Fruit fly (Drosophila melanogaster) whole organism, embryonic: ENCODE data around the gene CG6409.
A peak's percentile ranks its signal among the peaks of the same experiment; 100 is the strongest.

Experiments used
- CG10565 ChIP-seq: fragments of 200-800 bp; sonication (Bioruptor generic); optimal IDR thresholded peaks from 3 replicates; lab custom pipeline; 2016; ENCODE audit warnings: missing biosample characterization, mild to moderate bottlenecking, missing genetic modification characterization
- CG11085 ChIP-seq: fragments of 200-800 bp; sonication (Bioruptor generic); IDR thresholded peaks from 2 replicates; pipeline ENCODE4 v1.3.6; 2022; ENCODE audit warnings: missing biosample characterization, missing genetic modification characterization
- CG11695 ChIP-seq: fragments of 200-800 bp; sonication (Bioruptor generic); IDR thresholded peaks from 3 replicates; pipeline ENCODE4 v1.3.6; 2022; ENCODE audit warnings: missing biosample characterization, missing genetic modification characterization
- CG13775 ChIP-seq: fragments of 200-800 bp; sonication (Bioruptor generic); optimal IDR thresholded peaks from 3 replicates; lab custom pipeline; 2017; ENCODE audit warnings: missing biosample characterization, mild to moderate bottlenecking, missing genetic modification characterization
- CG15601 ChIP-seq: fragments of 200-800 bp; sonication (Bioruptor generic); optimal IDR thresholded peaks from 3 replicates; lab custom pipeline; 2019; ENCODE audit warnings: missing biosample characterization, mild to moderate bottlenecking, missing genetic modification characterization, moderate library complexity
- CG18599 ChIP-seq: fragments of 200-800 bp; sonication (Bioruptor generic); optimal IDR thresholded peaks from 3 replicates; lab custom pipeline; 2017; ENCODE audit warnings: missing biosample characterization, missing genetic modification characterization, mild to moderate bottlenecking, moderate library complexity, missing genetic modification reagents
- CG43689 ChIP-seq: fragments of 200-800 bp; sonication (Bioruptor generic); IDR thresholded peaks from 2 replicates; pipeline ENCODE4 v1.3.6; 2022; ENCODE audit warnings: missing biosample characterization, missing genetic modification characterization
- CG4424 ChIP-seq: fragments of 200-800 bp; sonication (Bioruptor generic); optimal IDR thresholded peaks from 3 replicates; lab custom pipeline; 2016; ENCODE audit warnings: missing biosample characterization, missing genetic modification characterization
- CG6791 ChIP-seq: fragments of 200-800 bp; sonication (Bioruptor generic); IDR thresholded peaks from 3 replicates; pipeline ENCODE4 v1.3.6; 2022; ENCODE audit warnings: missing biosample characterization, missing genetic modification characterization; ENCODE audit not compliant: partially characterized antibody
- CG7372 ChIP-seq: fragments of 200-800 bp; sonication (Bioruptor generic); IDR thresholded peaks from 2 replicates; pipeline ENCODE4 v1.3.6; 2022; ENCODE audit warnings: missing biosample characterization, missing genetic modification characterization
- CG8290 ChIP-seq, 3 experiments: fragments of 200-800 bp; sonication (Bioruptor generic); optimal IDR thresholded peaks; 2 replicates each; lab custom pipeline; 2016 to 2019; ENCODE audit warnings: missing biosample characterization in 3 of 3, missing genetic modification characterization in 3 of 3, mild to moderate bottlenecking in 2 of 3, moderate library complexity in 1 of 3
- CG8765 ChIP-seq: fragments of 200-800 bp; sonication (Bioruptor generic); IDR thresholded peaks from 2 replicates; pipeline ENCODE4 v1.3.6; 2022; ENCODE audit warnings: missing biosample characterization, missing genetic modification characterization
- CG9437 ChIP-seq: fragments of 200-800 bp; sonication (Bioruptor generic); optimal IDR thresholded peaks from 2 replicates; lab custom pipeline; 2018; ENCODE audit warnings: missing biosample characterization, mild to moderate bottlenecking, missing genetic modification characterization
- D19A ChIP-seq: fragments of 200-800 bp; optimal IDR thresholded peaks from 3 replicates; lab custom pipeline; 2019; ENCODE audit warnings: missing biosample characterization, mild to moderate bottlenecking, missing genetic modification characterization, moderate library complexity
- Dek ChIP-seq: fragments of 200-800 bp; sonication (Bioruptor generic); optimal IDR thresholded peaks from 3 replicates; lab custom pipeline; 2019; ENCODE audit warnings: missing biosample characterization, mild to moderate bottlenecking, missing genetic modification characterization, moderate library complexity
- Dp ChIP-seq: fragments of 200-800 bp; sonication (Bioruptor generic); optimal IDR thresholded peaks from 2 replicates; lab custom pipeline; 2018; ENCODE audit warnings: missing biosample characterization, mild to moderate bottlenecking, missing genetic modification characterization, moderate library complexity
- Dref ChIP-seq: fragments of 200-800 bp; sonication (Bioruptor generic); IDR thresholded peaks from 2 replicates; pipeline ENCODE4 v1.3.6; 2022; ENCODE audit warnings: missing biosample characterization, missing genetic modification characterization
- Drgx ChIP-seq: fragments of 200-800 bp; sonication (Bioruptor generic); IDR thresholded peaks from 2 replicates; pipeline ENCODE4 v1.3.6; 2022; ENCODE audit warnings: missing biosample characterization, missing genetic modification characterization
- HLH4C ChIP-seq: fragments of 200-800 bp; sonication (Bioruptor generic); IDR thresholded peaks from 3 replicates; pipeline ENCODE4 v1.3.6; 2022; ENCODE audit warnings: missing biosample characterization, missing genetic modification characterization; ENCODE audit not compliant: partially characterized antibody
- Hr51 ChIP-seq, 2 experiments: fragments of 200-800 bp; sonication (Bioruptor generic); optimal IDR thresholded peaks; 2 replicates in 1 of 2; 3 replicates in 1 of 2; lab custom pipeline; 2016 to 2018; ENCODE audit warnings: missing biosample characterization in 2 of 2, missing genetic modification characterization in 2 of 2, mild to moderate bottlenecking in 1 of 2, moderate library complexity in 1 of 2
- MTF-1 ChIP-seq: fragments of 200-800 bp; sonication (Bioruptor generic); optimal IDR thresholded peaks from 2 replicates; lab custom pipeline; 2018; ENCODE audit warnings: missing biosample characterization, mild to moderate bottlenecking, missing genetic modification characterization, borderline replicate concordance
- Mes4 ChIP-seq: fragments of 200-800 bp; sonication (Bioruptor generic); optimal IDR thresholded peaks from 2 replicates; lab custom pipeline; 2016; ENCODE audit warnings: missing biosample characterization, missing genetic modification characterization
- Oaz ChIP-seq: fragments of 200-800 bp; sonication (Bioruptor generic); IDR thresholded peaks from 2 replicates; pipeline ENCODE4 v1.3.6; 2022; ENCODE audit warnings: missing biosample characterization, missing genetic modification characterization
- Ptx1 ChIP-seq: fragments of 200-800 bp; sonication (Bioruptor generic); IDR thresholded peaks from 2 replicates; pipeline ENCODE4 v1.3.6; 2022; ENCODE audit warnings: missing biosample characterization, missing genetic modification characterization
- Rfx ChIP-seq: fragments of 200-800 bp; sonication (Bioruptor generic); IDR thresholded peaks from 2 replicates; pipeline ENCODE4 v1.3.6; 2022; ENCODE audit warnings: missing biosample characterization, missing genetic modification characterization
- Spps ChIP-seq: fragments of 200-800 bp; sonication (Bioruptor generic); optimal IDR thresholded peaks from 2 replicates; lab custom pipeline; 2018; ENCODE audit warnings: missing biosample characterization, mild to moderate bottlenecking, missing genetic modification characterization
- Stat92E ChIP-seq, 3 experiments: fragments of >200 bp in 2 of 3; fragments of 200-800 bp in 1 of 3; sonication (Bioruptor generic) in 1 of 3; optimal IDR thresholded peaks; 2 replicates each; lab custom pipeline; 2017 to 2019; ENCODE audit warnings: missing biosample characterization in 3 of 3, missing genetic modification characterization in 3 of 3, mild to moderate bottlenecking in 1 of 3, moderate library complexity in 1 of 3
- al ChIP-seq: fragments of 200-800 bp; sonication (Bioruptor generic); IDR thresholded peaks from 2 replicates; pipeline ENCODE4 v1.3.6; 2022; ENCODE audit warnings: missing biosample characterization, missing genetic modification characterization
- ap ChIP-seq: fragments of 200-800 bp; sonication (Bioruptor generic); IDR thresholded peaks from 2 replicates; pipeline ENCODE4 v1.3.6; 2022; ENCODE audit warnings: missing biosample characterization, missing genetic modification characterization
- ato ChIP-seq: fragments of 200-800 bp; sonication (Bioruptor generic); IDR thresholded peaks from 2 replicates; pipeline ENCODE4 v1.3.6; 2022; ENCODE audit warnings: missing biosample characterization, missing genetic modification characterization; ENCODE audit not compliant: partially characterized antibody
- az2 ChIP-seq: fragments of 200-800 bp; sonication (Bioruptor generic); optimal IDR thresholded peaks from 3 replicates; lab custom pipeline; 2016; ENCODE audit warnings: missing biosample characterization, missing genetic modification characterization
- bowl ChIP-seq: fragments of 200-800 bp; sonication (Bioruptor generic); IDR thresholded peaks from 2 replicates; pipeline ENCODE4 v1.3.6; 2022; ENCODE audit warnings: missing biosample characterization, missing genetic modification characterization
- cad ChIP-seq: fragments of >200 bp; optimal IDR thresholded peaks from 2 replicates; lab custom pipeline; 2017; ENCODE audit warnings: missing biosample characterization, missing genetic modification characterization
- fru ChIP-seq: fragments of >200 bp; optimal IDR thresholded peaks from 2 replicates; lab custom pipeline; 2017
- gcm ChIP-seq: fragments of 200-800 bp; sonication (Bioruptor generic); optimal IDR thresholded peaks from 2 replicates; lab custom pipeline; 2019; ENCODE audit warnings: missing biosample characterization, mild to moderate bottlenecking, missing genetic modification characterization, moderate library complexity
- gcm2 ChIP-seq: fragments of 200-800 bp; sonication (Bioruptor generic); optimal IDR thresholded peaks from 2 replicates; lab custom pipeline; 2016; ENCODE audit warnings: missing biosample characterization, missing genetic modification characterization
- grau ChIP-seq: fragments of 200-800 bp; optimal IDR thresholded peaks from 3 replicates; lab custom pipeline; 2019; ENCODE audit warnings: missing biosample characterization, mild to moderate bottlenecking, missing genetic modification characterization, moderate library complexity
- grn ChIP-seq: fragments of 200-800 bp; sonication (Bioruptor generic); optimal IDR thresholded peaks from 3 replicates; lab custom pipeline; 2017; ENCODE audit warnings: missing biosample characterization, missing genetic modification characterization
- ind ChIP-seq: fragments of 200-800 bp; sonication (Bioruptor generic); optimal IDR thresholded peaks from 3 replicates; lab custom pipeline; 2016; ENCODE audit warnings: missing biosample characterization, missing genetic modification characterization
- jing ChIP-seq: fragments of 200-800 bp; sonication (Bioruptor generic); optimal IDR thresholded peaks from 2 replicates; lab custom pipeline; 2018; ENCODE audit warnings: missing biosample characterization, mild to moderate bottlenecking, missing genetic modification characterization
- kni ChIP-seq: fragments of 200-800 bp; sonication (Bioruptor generic); optimal IDR thresholded peaks from 3 replicates; lab custom pipeline; 2017; ENCODE audit warnings: mild to moderate bottlenecking, missing biosample characterization, missing genetic modification reagents, missing genetic modification characterization
- otp ChIP-seq: fragments of 200-800 bp; sonication (Bioruptor generic); IDR thresholded peaks from 3 replicates; pipeline ENCODE4, ENCODE4 v1.3.6; 2022; ENCODE audit warnings: missing biosample characterization, missing genetic modification characterization
- pb ChIP-seq: fragments of 200-800 bp; sonication (Bioruptor generic); optimal IDR thresholded peaks from 3 replicates; lab custom pipeline; 2016; ENCODE audit warnings: missing biosample characterization, missing genetic modification characterization
- pum ChIP-seq: fragments of 200-800 bp; sonication (Bioruptor generic); optimal IDR thresholded peaks from 2 replicates; lab custom pipeline; 2016; ENCODE audit warnings: missing biosample characterization, missing genetic modification characterization
- row ChIP-seq: fragments of 200-800 bp; sonication (Bioruptor generic); IDR thresholded peaks from 3 replicates; pipeline ENCODE4 v1.3.6; 2022; ENCODE audit warnings: missing biosample characterization, missing genetic modification characterization
- sc ChIP-seq, 3 experiments: fragments of >200 bp in 2 of 3; fragments of 200-800 bp in 1 of 3; sonication (Bioruptor generic) in 1 of 3; optimal IDR thresholded peaks; 2 replicates in 2 of 3; 3 replicates in 1 of 3; lab custom pipeline; 2017; ENCODE audit warnings: mild to moderate bottlenecking in 1 of 3, missing biosample characterization in 1 of 3, missing genetic modification characterization in 1 of 3, missing genetic modification reagents in 1 of 3
- sens ChIP-seq: fragments of 200-800 bp; sonication (Bioruptor generic); peaks from one replicate; lab custom pipeline; 2016; ENCODE audit warnings: missing biosample characterization, missing genetic modification characterization
- sima ChIP-seq: fragments of 200-800 bp; sonication (Bioruptor generic); optimal IDR thresholded peaks from 2 replicates; lab custom pipeline; 2016; ENCODE audit warnings: missing biosample characterization, missing genetic modification characterization
- stc ChIP-seq: fragments of 200-800 bp; sonication (Bioruptor generic); IDR thresholded peaks from 2 replicates; pipeline ENCODE4 v1.3.6; 2022; ENCODE audit warnings: missing biosample characterization, missing genetic modification characterization
- tup ChIP-seq: fragments of 200-800 bp; sonication (Bioruptor generic); optimal IDR thresholded peaks from 2 replicates; lab custom pipeline; 2016; ENCODE audit warnings: missing biosample characterization, mild to moderate bottlenecking, missing genetic modification characterization, moderate library complexity

CG6409 gene

DNA sequence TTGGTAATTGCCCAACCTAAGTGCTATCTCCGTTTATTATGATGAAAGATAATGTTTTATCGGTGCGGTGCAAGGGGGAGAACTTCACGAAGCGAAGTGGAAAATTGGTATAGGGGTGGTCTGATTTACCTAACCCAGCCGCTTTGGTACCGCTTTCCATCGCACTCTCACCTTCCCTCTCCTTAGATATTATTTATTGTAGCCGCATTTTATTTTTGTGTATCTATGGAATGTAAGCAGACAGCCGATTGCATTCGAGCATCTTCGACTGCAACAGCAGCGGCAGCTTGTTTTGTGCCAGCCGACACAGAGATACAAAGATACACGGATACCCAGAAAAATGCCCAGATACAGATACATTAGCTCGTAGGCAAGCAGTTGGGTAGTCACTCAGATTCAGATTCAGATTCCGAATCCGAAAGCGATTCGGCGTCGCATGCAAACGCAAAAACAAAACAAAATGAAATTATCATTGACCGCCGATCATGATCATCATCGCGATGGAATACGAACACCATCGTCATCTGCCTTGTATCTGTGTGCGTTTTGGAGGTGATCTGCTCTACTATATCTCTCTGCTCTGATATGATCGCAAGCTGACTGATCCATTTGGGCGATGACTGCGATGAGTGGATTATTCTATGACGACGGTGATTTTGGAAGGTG, 33.3 kb downstream of the CG6409 start (continued):
- TF ChIP-seq row (GFP tag; lab: Robert Waterston, UW) (no peak; the same call in 2 of the 3 replicates), D19A (tag; lab: Kevin White, UChicago) (no peak), otp (GFP tag; lab: Robert Waterston, UW) (no peak), sens (GFP tag; lab: Kevin White, UChicago) (peak; percentile 60), tup (GFP tag; lab: Kevin White, UChicago) (no peak), Dp (GFP tag; lab: Kevin White, UChicago) (no peak), Drgx (no peak), CG4424 (GFP tag; lab: Kevin White, UChicago) (no peak), cad (GFP tag; lab: Kevin White, UChicago) (peak; percentile 61), Stat92E (GFP tag; optimal IDR thresholded peaks at IDR 0.05; lab: Kevin White, UChicago) (peak in 1 of 3 experiments; percentile 73), al (no peak), pb (GFP tag; lab: Kevin White, UChicago) (no peak), grau (tag; lab: Kevin White, UChicago) (no peak), bowl (GFP tag; lab: Robert Waterston, UW) (no peak), CG7372 (no peak), Dek (no peak), CG11695 (GFP tag; lab: Robert Waterston, UW) (no peak), Rfx (0 out of 2 replicates have a peak, but pooled peaks have one; percentile 20), CG8290 (GFP tag; optimal IDR thresholded peaks at IDR 0.05; lab: Kevin White, UChicago) (no peak), CG8290 (tag; optimal IDR thresholded peaks at IDR 0.05; lab: Kevin White, UChicago) (peak in 1 of 2 experiments; percentile 54), stc (GFP tag; lab: Robert Waterston, UW) (no peak), gcm (GFP tag; lab: Kevin White, UChicago) (no peak), CG18599 (GFP tag; lab: Kevin White, UChicago) (peak; percentile 13), az2 (GFP tag; lab: Kevin White, UChicago) (no peak), sc (optimal IDR thresholded peaks at IDR 0.05; lab: Kevin White, UChicago) (no peak), sc (GFP tag; optimal IDR thresholded peaks at IDR 0.05; lab: Kevin White, UChicago) (no peak), HLH4C (GFP tag; lab: Robert Waterston, UW) (no peak), CG6791 (peak; percentile 54; the same call in 2 of the 3 replicates), gcm2 (GFP tag; lab: Kevin White, UChicago) (no peak), sima (GFP tag; lab: Kevin White, UChicago) (no peak), Oaz (GFP tag; lab: Robert Waterston, UW) (no peak), CG13775 (GFP tag; lab: Kevin White, UChicago) (no peak), kni (GFP tag; lab: Kevin White, UChicago) (peak; percentile 53), pum (no peak), CG9437 (GFP tag; lab: Kevin White, UChicago) (no peak), grn (GFP tag; lab: Kevin White, UChicago) (peak; percentile 95), jing (GFP tag; lab: Kevin White, UChicago) (no peak), CG11085 (GFP tag; lab: Robert Waterston, UW) (no peak), CG43689 (GFP tag; lab: Robert Waterston, UW) (no peak), fru (lab: Kevin White, UChicago) (no peak), Spps (no peak), CG10565 (GFP tag; lab: Kevin White, UChicago) (no peak), MTF-1 (no peak), ind (no peak), Mes4 (GFP tag; lab: Kevin White, UChicago) (no peak), Dref (GFP tag; lab: Robert Waterston, UW) (no peak), ap (no peak), ato (no peak), Hr51 (GFP tag; optimal IDR thresholded peaks at IDR 0.05; lab: Kevin White, UChicago) (no peak), Ptx1 (GFP tag; lab: Robert Waterston, UW) (no peak), CG15601 (tag; lab: Kevin White, UChicago) (no peak), CG8765 (GFP tag; lab: Robert Waterston, UW) (no peak)
